Worm (Caenorhabditis elegans) whole organism, L1 larva: Measurements from ENCODE around the gene R166.3.

Experiments used
- C16A3.4 ChIP-seq: fragments of 150-350 bp; optimal IDR thresholded peaks from 2 replicates; lab custom pipeline; 2014; ENCODE audit warnings: missing biosample characterization, missing genetic modification characterization
- aha-1 ChIP-seq: fragments of 150-350 bp; optimal IDR thresholded peaks from 2 replicates; lab custom pipeline; 2014; ENCODE audit warnings: missing biosample characterization, missing genetic modification characterization
- alr-1 ChIP-seq: fragments of 200-800 bp; sonication (Bioruptor generic); optimal IDR thresholded peaks from 2 replicates; lab custom pipeline; 2018; ENCODE audit warnings: borderline replicate concordance, mild to moderate bottlenecking, missing genetic modification characterization, missing compliant biosample characterization
- aly-2 ChIP-seq: fragments of 150-350 bp; optimal IDR thresholded peaks from 2 replicates; lab custom pipeline; 2014; ENCODE audit warnings: missing biosample characterization, missing genetic modification characterization
- ama-1 ChIP-seq: fragments of 150-350 bp; optimal IDR thresholded peaks from 2 replicates; lab custom pipeline; 2014
- blmp-1 ChIP-seq: fragments of 150-350 bp; optimal IDR thresholded peaks from 2 replicates; lab custom pipeline; 2014; ENCODE audit warnings: missing biosample characterization, missing genetic modification characterization
- ceh-63 ChIP-seq: fragments of 200-800 bp; sonication (Bioruptor generic); optimal IDR thresholded peaks from 2 replicates; lab custom pipeline; 2018; ENCODE audit warnings: mild to moderate bottlenecking, missing genetic modification characterization, missing compliant biosample characterization
- ceh-8 ChIP-seq: fragments of 200-800 bp; sonication (Bioruptor generic); optimal IDR thresholded peaks from 2 replicates; lab custom pipeline; 2018; ENCODE audit warnings: mild to moderate bottlenecking, missing genetic modification characterization, moderate library complexity, missing compliant biosample characterization
- ceh-82 ChIP-seq, 3 experiments: fragments of 150-350 bp in 1 of 3; sonication (generic microtip) in 2 of 3; optimal IDR thresholded peaks; 2 replicates each; lab custom pipeline; 2014 to 2017; ENCODE audit warnings: missing biosample characterization in 3 of 3, missing genetic modification characterization in 3 of 3
- ceh-90 ChIP-seq: sonication (generic microtip); optimal IDR thresholded peaks from 2 replicates; lab custom pipeline; 2016; ENCODE audit warnings: missing genetic modification characterization, missing compliant biosample characterization
- dpl-1 ChIP-seq, 3 experiments: fragments of 150-350 bp in 2 of 3; sonication (generic microtip) in 1 of 3; optimal IDR thresholded peaks; 2 replicates each; lab custom pipeline; 2014 to 2017; ENCODE audit warnings: missing biosample characterization in 3 of 3, missing genetic modification characterization in 3 of 3, missing genetic modification reagents in 3 of 3
- dsc-1 ChIP-seq: sonication (generic microtip); optimal IDR thresholded peaks from 2 replicates; lab custom pipeline; 2016; ENCODE audit warnings: mild to moderate bottlenecking, missing genetic modification characterization, missing compliant biosample characterization
- egl-13 ChIP-seq: sonication (generic microtip); optimal IDR thresholded peaks from 2 replicates; lab custom pipeline; 2016; ENCODE audit warnings: missing genotype, missing genetic modification reagents, missing genetic modification characterization, missing compliant biosample characterization
- elt-2 ChIP-seq: sonication (generic microtip); optimal IDR thresholded peaks from 2 replicates; lab custom pipeline; 2016; ENCODE audit warnings: missing genetic modification characterization, mild to moderate bottlenecking, inconsistent platforms, missing compliant biosample characterization, missing genetic modification reagents
- elt-3 ChIP-seq, 6 experiments: fragments of 150-350 bp in 1 of 6; sonication (generic microtip); optimal IDR thresholded peaks; 2 replicates each; lab custom pipeline; 2017 to 2018; ENCODE audit warnings: missing biosample characterization in 6 of 6, missing genetic modification characterization in 6 of 6, inconsistent platforms in 1 of 6
- ets-5 ChIP-seq: fragments of 200-800 bp; sonication (Bioruptor generic); IDR thresholded peaks from 2 replicates; pipeline ENCODE4 v1.3.6; 2022; ENCODE audit warnings: missing genetic modification characterization, missing compliant biosample characterization
- fkh-10 ChIP-seq: sonication (generic microtip); optimal IDR thresholded peaks from 2 replicates; lab custom pipeline; 2017; ENCODE audit warnings: missing biosample characterization, missing genetic modification reagents, missing genetic modification characterization
- fkh-4 ChIP-seq: sonication (generic microtip); optimal IDR thresholded peaks from 2 replicates; lab custom pipeline; 2016; ENCODE audit warnings: missing compliant biosample characterization, missing genetic modification characterization, borderline replicate concordance
- fkh-8 ChIP-seq: sonication (generic microtip); optimal IDR thresholded peaks from 2 replicates; lab custom pipeline; 2016; ENCODE audit warnings: mild to moderate bottlenecking, missing genetic modification characterization, missing compliant biosample characterization
- grh-1 ChIP-seq: fragments of 200-800 bp; sonication (Bioruptor generic); IDR thresholded peaks from 2 replicates; pipeline ENCODE4 v1.3.6; 2022; ENCODE audit warnings: missing genetic modification reagents, missing genetic modification characterization, missing compliant biosample characterization
- hlh-17 ChIP-seq: fragments of 200-800 bp; sonication (Bioruptor generic); optimal IDR thresholded peaks from 2 replicates; lab custom pipeline; 2018; ENCODE audit warnings: missing genetic modification characterization, mild to moderate bottlenecking, missing compliant biosample characterization, moderate library complexity, borderline replicate concordance
- irx-1 ChIP-seq: sonication (generic microtip); optimal IDR thresholded peaks from 2 replicates; lab custom pipeline; 2016; ENCODE audit warnings: missing genetic modification characterization, missing compliant biosample characterization
- isw-1 ChIP-seq: fragments of 200-800 bp; sonication (Bioruptor generic); IDR thresholded peaks from 2 replicates; pipeline ENCODE4 v1.3.6; 2022; ENCODE audit warnings: missing genetic modification characterization, missing compliant biosample characterization
- jun-1 ChIP-seq: fragments of 150-350 bp; optimal IDR thresholded peaks from 2 replicates; lab custom pipeline; 2014; ENCODE audit warnings: missing biosample characterization, missing genetic modification reagents, missing genetic modification characterization
- lin-13 ChIP-seq: fragments of 150-350 bp; optimal IDR thresholded peaks from 2 replicates; lab custom pipeline; 2014; ENCODE audit warnings: missing biosample characterization, missing genetic modification reagents, missing genetic modification characterization
- lin-14 ChIP-seq: fragments of 200-800 bp; sonication (Bioruptor generic); optimal IDR thresholded peaks from 2 replicates; lab custom pipeline; 2018; ENCODE audit warnings: mild to moderate bottlenecking, missing genetic modification characterization, moderate library complexity, missing compliant biosample characterization
- lin-15B ChIP-seq: fragments of 150-350 bp; sonication (generic microtip); optimal IDR thresholded peaks from 3 replicates; lab custom pipeline; 2014; ENCODE audit warnings: missing biosample characterization, missing genetic modification characterization
- lin-35 ChIP-seq, 2 experiments: fragments of 150-350 bp; optimal IDR thresholded peaks; 2 replicates each; lab custom pipeline; 2014; ENCODE audit warnings: missing biosample characterization in 2 of 2, missing genetic modification characterization in 2 of 2, missing genetic modification reagents in 2 of 2
- lir-3 ChIP-seq: sonication (generic microtip); optimal IDR thresholded peaks from 2 replicates; lab custom pipeline; 2016; ENCODE audit warnings: mild to moderate bottlenecking, missing genetic modification characterization, moderate library complexity, missing compliant biosample characterization; ENCODE audit not compliant: poor library complexity
- lsy-2 ChIP-seq, 2 experiments: fragments of 150-350 bp; optimal IDR thresholded peaks; 2 replicates each; lab custom pipeline; 2014; ENCODE audit warnings: missing biosample characterization in 2 of 2, missing genetic modification characterization in 2 of 2
- nhr-19 ChIP-seq: fragments of 200-800 bp; sonication (Bioruptor generic); conservative IDR thresholded peaks from 2 replicates; pipeline ENCODE4 v1.3.6; 2022; ENCODE audit warnings: missing genetic modification characterization, missing compliant biosample characterization
- nhr-237 ChIP-seq: fragments of 150-350 bp; optimal IDR thresholded peaks from 2 replicates; lab custom pipeline; 2014; ENCODE audit warnings: missing biosample characterization, missing genetic modification characterization
- nhr-47 ChIP-seq: sonication (generic microtip); optimal IDR thresholded peaks from 2 replicates; lab custom pipeline; 2016; ENCODE audit warnings: mild to moderate bottlenecking, missing genetic modification characterization, moderate library complexity, missing compliant biosample characterization
- nhr-76 ChIP-seq: sonication (generic microtip); optimal IDR thresholded peaks from 2 replicates; lab custom pipeline; 2017; ENCODE audit warnings: missing biosample characterization, missing genetic modification characterization
- nhr-77 ChIP-seq: fragments of 150-350 bp; optimal IDR thresholded peaks from 2 replicates; lab custom pipeline; 2014; ENCODE audit warnings: missing biosample characterization, missing genetic modification characterization
- nhr-84 ChIP-seq: sonication (generic microtip); optimal IDR thresholded peaks from 2 replicates; lab custom pipeline; 2017; ENCODE audit warnings: missing biosample characterization, missing genetic modification characterization
- nhr-90 ChIP-seq: sonication (generic microtip); optimal IDR thresholded peaks from 2 replicates; lab custom pipeline; 2016; ENCODE audit warnings: mild to moderate bottlenecking, missing genetic modification characterization, missing compliant biosample characterization; ENCODE audit not compliant: poor library complexity
- pax-3 ChIP-seq: fragments of 200-800 bp; sonication (Bioruptor generic); optimal IDR thresholded peaks from 2 replicates; lab custom pipeline; 2018; ENCODE audit warnings: mild to moderate bottlenecking, missing genetic modification characterization, moderate library complexity, missing compliant biosample characterization
- pqm-1 ChIP-seq: sonication (generic microtip); optimal IDR thresholded peaks from 3 replicates; lab custom pipeline; 2017; ENCODE audit warnings: missing biosample characterization, missing genetic modification characterization
- rnt-1 ChIP-seq: sonication (generic microtip); optimal IDR thresholded peaks from 2 replicates; lab custom pipeline; 2016; ENCODE audit warnings: mild to moderate bottlenecking, missing genetic modification characterization, moderate library complexity, missing compliant biosample characterization
- skn-1 ChIP-seq: fragments of 150-350 bp; optimal IDR thresholded peaks from 2 replicates; lab custom pipeline; 2014; ENCODE audit warnings: missing biosample characterization, missing genetic modification characterization
- snpc-4 ChIP-seq: fragments of 150-350 bp; optimal IDR thresholded peaks from 2 replicates; lab custom pipeline; 2014; ENCODE audit warnings: missing biosample characterization, missing genetic modification characterization
- sox-4 ChIP-seq: sonication (generic microtip); optimal IDR thresholded peaks from 2 replicates; lab custom pipeline; 2016; ENCODE audit warnings: missing genetic modification characterization, missing compliant biosample characterization
- sptf-1 ChIP-seq: fragments of 150-350 bp; optimal IDR thresholded peaks from 2 replicates; lab custom pipeline; 2014; ENCODE audit warnings: missing biosample characterization, missing genetic modification characterization
- swsn-7 ChIP-seq: sonication (generic microtip); optimal IDR thresholded peaks from 2 replicates; lab custom pipeline; 2016; ENCODE audit warnings: missing genetic modification characterization, missing compliant biosample characterization
- unc-62 ChIP-seq: fragments of 150-350 bp; optimal IDR thresholded peaks from 2 replicates; lab custom pipeline; 2014; ENCODE audit warnings: missing biosample characterization, missing genetic modification reagents, missing genetic modification characterization
- unc-86 ChIP-seq: sonication (generic microtip); optimal IDR thresholded peaks from 2 replicates; lab custom pipeline; 2016; ENCODE audit warnings: missing genetic modification characterization, missing compliant biosample characterization
- zag-1 ChIP-seq: fragments of 150-350 bp; optimal IDR thresholded peaks from 2 replicates; lab custom pipeline; 2014; ENCODE audit warnings: missing biosample characterization, missing genetic modification characterization
- zip-4 ChIP-seq: fragments of 200-800 bp; sonication (Bioruptor generic); optimal IDR thresholded peaks from 2 replicates; lab custom pipeline; 2018; ENCODE audit warnings: mild to moderate bottlenecking, missing genetic modification characterization, moderate library complexity, missing compliant biosample characterization
- ztf-11 ChIP-seq, 2 experiments: sonication (generic microtip); optimal IDR thresholded peaks; 2 replicates each; lab custom pipeline; 2016 to 2017; ENCODE audit warnings: missing genetic modification characterization in 2 of 2, missing biosample characterization in 1 of 2, missing compliant biosample characterization in 1 of 2

R166.3 gene

ce11 chrII:10502491-10503063 is 36.6 kb downstream of the R166.3 start, which contains the start of gene myrf-1 (continued):
- TF ChIP-seq ztf-11 (tag; optimal IDR thresholded peaks at IDR 0.05; lab: Kevin White, UChicago) (peak in 1 of 2 experiments; percentile 75), irx-1 (tag; lab: Kevin White, UChicago) (peak; percentile 66), ama-1 (lab: Kevin White, UChicago) (no peak), grh-1 (peak; percentile 64), lin-13 (GFP tag; lab: Kevin White, UChicago) (peak; percentile 52), lin-14 (GFP tag; lab: Kevin White, UChicago) (peak; percentile 97), snpc-4 (tag; lab: Kevin White, UChicago) (peak; percentile 48), lir-3 (peak; percentile 58), lin-15B (tag; lab: Kevin White, UChicago) (peak; percentile 15), pax-3 (tag; lab: Kevin White, UChicago) (peak; percentile 37), nhr-77 (tag; lab: Kevin White, UChicago) (peak; percentile 75), nhr-47 (peak; percentile 85), alr-1 (no peak), sptf-1 (tag; lab: Kevin White, UChicago) (no peak), skn-1 (tag; lab: Kevin White, UChicago) (peak; percentile 77), ets-5 (GFP tag; lab: Robert Waterston, UW) (no peak), egl-13 (tag; lab: Kevin White, UChicago) (peak; percentile 84), jun-1 (tag; lab: Kevin White, UChicago) (peak; percentile 92), pqm-1 (no peak), unc-86 (tag; lab: Kevin White, UChicago) (peak; percentile 73), ceh-82 (tag; optimal IDR thresholded peaks at IDR 0.05; lab: Kevin White, UChicago) (peak; percentile 49 to 91 (median 53)), fkh-10 (GFP tag; lab: Kevin White, UChicago) (peak; percentile 66), elt-2 (tag; lab: Kevin White, UChicago) (peak; percentile 66), lsy-2 (tag; optimal IDR thresholded peaks at IDR 0.05; lab: Kevin White, UChicago) (peak; percentile 68 to 76), nhr-84 (no peak), zag-1 (tag; lab: Kevin White, UChicago) (no peak), nhr-19 (GFP tag; lab: Robert Waterston, UW) (peak; percentile 80), ceh-63 (GFP tag; lab: Kevin White, UChicago) (no peak), nhr-237 (tag; lab: Kevin White, UChicago) (peak; percentile 51), ceh-8 (peak; percentile 85), zip-4 (GFP tag; lab: Kevin White, UChicago) (peak; percentile 36), C16A3.4 (tag; lab: Kevin White, UChicago) (peak; percentile 65)

- TF ChIP-seq aha-1: no peak
- no peak for TF ChIP-seq aly-2 (tag; lab: Kevin White, UChicago)
- TF ChIP-seq dsc-1 (tag; lab: Kevin White, UChicago): no peak
- TF ChIP-seq fkh-8 (tag; lab: Kevin White, UChicago): no peak
- peak; percentile 8 for TF ChIP-seq skn-1 (tag; lab: Kevin White, UChicago)
- TF ChIP-seq nhr-90 (tag; lab: Kevin White, UChicago): peak; percentile 1
- peak; percentile 20 to 31 for TF ChIP-seq lin-35 (GFP tag; optimal IDR thresholded peaks at IDR 0.05; lab: Kevin White, UChicago)
- TF ChIP-seq nhr-84: no peak
- no peak for TF ChIP-seq isw-1
- TF ChIP-seq dpl-1 (GFP tag; optimal IDR thresholded peaks at IDR 0.05; lab: Kevin White, UChicago): no peak
- no peak for TF ChIP-seq ceh-63 (GFP tag; lab: Kevin White, UChicago)
- peak; percentile 94 for TF ChIP-seq blmp-1 (tag; lab: Kevin White, UChicago)
- TF ChIP-seq sptf-1 (tag; lab: Kevin White, UChicago): no peak
- TF ChIP-seq nhr-76 (tag; lab: Kevin White, UChicago): no peak
- no peak for TF ChIP-seq nhr-19 (GFP tag; lab: Robert Waterston, UW)
- peak; percentile 22 for TF ChIP-seq swsn-7 (tag; lab: Kevin White, UChicago)
- no peak for TF ChIP-seq ceh-90 (tag; lab: Kevin White, UChicago)
- no peak for TF ChIP-seq fkh-4 (tag; lab: Kevin White, UChicago)
- TF ChIP-seq unc-62: no peak
- no peak for TF ChIP-seq ztf-11 (tag; optimal IDR thresholded peaks at IDR 0.05; lab: Kevin White, UChicago)
- peak in 2 of 6 experiments; percentile 26 to 57 for TF ChIP-seq elt-3 (tag; optimal IDR thresholded peaks at IDR 0.05; lab: Kevin White, UChicago)
- no peak for TF ChIP-seq zip-4 (GFP tag; lab: Kevin White, UChicago)
- no peak for TF ChIP-seq nhr-237 (tag; lab: Kevin White, UChicago)
- no peak for TF ChIP-seq alr-1
- no peak for TF ChIP-seq sox-4 (tag; lab: Kevin White, UChicago)
- peak; percentile 71 for TF ChIP-seq rnt-1
- TF ChIP-seq ceh-8: no peak
- no peak for TF ChIP-seq hlh-17 (GFP tag; lab: Kevin White, UChicago)
Observed at ce11 chrII:10501578-10501977, 37.6 kb downstream of the R166.3 start.
